Worm (Caenorhabditis elegans) whole organism, L3 larva: ENCODE measurements around the gene calu-1.

Experiments used
- R02D3.7 ChIP-seq: fragments of 150-350 bp; optimal IDR thresholded peaks from 2 replicates; lab custom pipeline; 2014; ENCODE audit warnings: missing biosample characterization, missing genetic modification characterization
- ZK546.5 ChIP-seq: sonication (generic microtip); optimal IDR thresholded peaks from 2 replicates; lab custom pipeline; 2017; ENCODE audit warnings: missing biosample characterization, missing genetic modification characterization
- ama-1 ChIP-seq: fragments of 150-350 bp; optimal IDR thresholded peaks from 2 replicates; lab custom pipeline; 2018
- ceh-16 ChIP-seq: sonication (generic microtip); optimal IDR thresholded peaks from 2 replicates; lab custom pipeline; 2017; ENCODE audit warnings: missing biosample characterization, missing genetic modification characterization
- ceh-82 ChIP-seq: fragments of 150-350 bp; optimal IDR thresholded peaks from 2 replicates; lab custom pipeline; 2014; ENCODE audit warnings: missing biosample characterization, missing genetic modification characterization
- ceh-9 ChIP-seq: sonication (generic microtip); optimal IDR thresholded peaks from 2 replicates; lab custom pipeline; 2018; ENCODE audit warnings: missing biosample characterization, missing genetic modification characterization
- egl-5 ChIP-seq: fragments of 150-350 bp; optimal IDR thresholded peaks from 2 replicates; lab custom pipeline; 2017; ENCODE audit warnings: missing biosample characterization, missing genetic modification reagents, missing genetic modification characterization, inconsistent platforms
- elt-1 ChIP-seq: fragments of 150-350 bp; optimal IDR thresholded peaks from 2 replicates; lab custom pipeline; 2014; ENCODE audit warnings: missing biosample characterization, missing genetic modification characterization
- elt-2 ChIP-seq: sonication (generic microtip); optimal IDR thresholded peaks from 2 replicates; lab custom pipeline; 2016; ENCODE audit warnings: missing genetic modification reagents, mild to moderate bottlenecking, missing genetic modification characterization, missing compliant biosample characterization
- eor-1 ChIP-seq, 2 experiments: fragments of 150-350 bp; optimal IDR thresholded peaks; 2 replicates each; lab custom pipeline; 2014 to 2018; ENCODE audit warnings: missing biosample characterization in 2 of 2, missing genetic modification characterization in 2 of 2
- fkh-10 ChIP-seq: sonication (generic microtip); optimal IDR thresholded peaks from 2 replicates; lab custom pipeline; 2017; ENCODE audit warnings: missing biosample characterization, missing genetic modification reagents, missing genetic modification characterization
- fkh-2 ChIP-seq: fragments of 150-350 bp; optimal IDR thresholded peaks from 2 replicates; lab custom pipeline; 2014; ENCODE audit warnings: missing biosample characterization, missing genetic modification reagents, missing genetic modification characterization
- hmg-11 ChIP-seq: sonication (generic microtip); optimal IDR thresholded peaks from 2 replicates; lab custom pipeline; 2016; ENCODE audit warnings: missing genetic modification characterization, missing compliant biosample characterization
- jun-1 ChIP-seq: fragments of 150-350 bp; optimal IDR thresholded peaks from 2 replicates; lab custom pipeline; 2014; ENCODE audit warnings: missing biosample characterization, missing genetic modification reagents, missing genetic modification characterization
- lin-15B ChIP-seq: fragments of 150-350 bp; optimal IDR thresholded peaks from 2 replicates; lab custom pipeline; 2014; ENCODE audit warnings: missing biosample characterization, missing genetic modification characterization
- lin-39 ChIP-seq: fragments of 150-350 bp; optimal IDR thresholded peaks from 2 replicates; lab custom pipeline; 2018; ENCODE audit warnings: missing biosample characterization, missing genetic modification reagents, missing genetic modification characterization
- lsy-12 ChIP-seq: sonication (generic microtip); optimal IDR thresholded peaks from 2 replicates; lab custom pipeline; 2016; ENCODE audit warnings: mild to moderate bottlenecking, missing genetic modification characterization, missing compliant biosample characterization
- mdl-1 ChIP-seq: fragments of 150-350 bp; optimal IDR thresholded peaks from 2 replicates; lab custom pipeline; 2014; ENCODE audit warnings: missing biosample characterization, missing genetic modification characterization
- mml-1 ChIP-seq: fragments of 150-350 bp; sonication (generic microtip); optimal IDR thresholded peaks from 3 replicates; lab custom pipeline; 2014; ENCODE audit warnings: missing biosample characterization, missing genetic modification characterization
- nfya-1 ChIP-seq: sonication (generic microtip); optimal IDR thresholded peaks from 2 replicates; lab custom pipeline; 2017; ENCODE audit warnings: missing genetic modification characterization, mild to moderate bottlenecking, missing compliant biosample characterization, antibody characterized with exemption, moderate library complexity; ENCODE audit not compliant: insufficient read depth
- nhr-11 ChIP-seq: fragments of 150-350 bp; optimal IDR thresholded peaks from 2 replicates; lab custom pipeline; 2014; ENCODE audit warnings: missing biosample characterization, missing genetic modification characterization
- nhr-12 ChIP-seq: fragments of 150-350 bp; optimal IDR thresholded peaks from 2 replicates; lab custom pipeline; 2014; ENCODE audit warnings: missing biosample characterization, missing genetic modification characterization
- nhr-28 ChIP-seq: fragments of 150-350 bp; optimal IDR thresholded peaks from 2 replicates; lab custom pipeline; 2014; ENCODE audit warnings: missing biosample characterization, missing genetic modification characterization
- nhr-43 ChIP-seq: sonication (generic microtip); optimal IDR thresholded peaks from 2 replicates; lab custom pipeline; 2016; ENCODE audit warnings: mild to moderate bottlenecking, missing genetic modification characterization, missing compliant biosample characterization; ENCODE audit not compliant: poor library complexity, severe bottlenecking
- nhr-76 ChIP-seq: fragments of 150-350 bp; sonication (generic microtip); optimal IDR thresholded peaks from 5 replicates; lab custom pipeline; 2014; ENCODE audit warnings: missing biosample characterization, missing genetic modification characterization
- pha-4 ChIP-seq: fragments of 150-350 bp; optimal IDR thresholded peaks from 2 replicates; lab custom pipeline; 2014; ENCODE audit warnings: missing biosample characterization, missing genetic modification reagents, missing genetic modification characterization
- pqm-1 ChIP-seq: fragments of 150-350 bp; optimal IDR thresholded peaks from 2 replicates; lab custom pipeline; 2017; ENCODE audit warnings: missing biosample characterization, missing genetic modification characterization, inconsistent platforms
- snpc-4 ChIP-seq: fragments of 150-350 bp; optimal IDR thresholded peaks from 2 replicates; lab custom pipeline; 2014; ENCODE audit warnings: missing biosample characterization, missing genetic modification characterization
- unc-39 ChIP-seq: sonication (generic microtip); optimal IDR thresholded peaks from 4 replicates; lab custom pipeline; 2017; ENCODE audit warnings: missing biosample characterization, missing genetic modification characterization
- unc-62 ChIP-seq: fragments of 150-350 bp; sonication (generic microtip); optimal IDR thresholded peaks from 4 replicates; lab custom pipeline; 2014; ENCODE audit warnings: missing biosample characterization, missing genetic modification reagents, missing genetic modification characterization

Gene calu-1

DNA sequence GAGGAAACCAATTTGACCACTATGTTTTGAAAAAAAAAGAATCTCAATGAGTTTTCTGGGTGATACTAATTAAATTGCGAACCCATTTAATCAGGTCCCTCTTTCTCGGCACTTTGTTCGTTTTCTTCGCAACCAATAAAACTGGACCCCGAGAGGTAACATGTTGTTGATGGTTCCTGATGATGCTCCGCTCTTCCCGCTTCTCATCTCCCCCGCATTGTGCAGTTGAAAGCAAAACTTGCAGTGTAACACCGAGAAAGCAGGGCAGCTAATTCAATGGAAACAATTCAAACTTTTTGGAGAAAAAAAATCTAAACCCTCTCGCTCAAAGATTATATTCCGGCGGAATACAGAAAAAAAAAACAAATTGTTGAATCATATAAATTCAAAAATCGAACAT, 11.3 kb downstream of the calu-1 start:
- no peak for TF ChIP-seq hmg-11
- TF ChIP-seq egl-5 (tag; lab: Kevin White, UChicago), result peak; percentile 56
- TF ChIP-seq snpc-4 (tag; lab: Kevin White, UChicago), result no peak
- peak; percentile 4 for TF ChIP-seq nfya-1 (tag; lab: Kevin White, UChicago)

DNA sequence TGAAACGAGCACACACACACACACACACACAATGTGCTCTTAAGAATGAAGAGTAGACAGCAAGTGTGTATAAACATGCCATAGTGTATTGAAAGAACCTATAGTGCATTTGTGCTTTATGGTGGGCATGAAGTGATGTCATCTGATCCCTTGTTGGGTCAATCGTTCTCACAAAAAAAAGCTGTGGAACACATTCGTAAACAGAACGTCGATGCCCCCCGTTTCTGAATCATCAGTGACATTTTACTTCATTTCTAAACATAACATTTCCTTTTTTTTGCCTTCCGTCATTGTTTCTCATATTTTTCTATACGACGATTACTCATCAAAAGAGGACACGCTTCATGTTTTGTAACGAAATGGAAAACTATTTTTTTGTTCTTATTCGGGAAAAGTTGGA, 11.7 kb downstream of the calu-1 start:
- TF ChIP-seq pha-4 (peak; percentile 54), ceh-9 (tag; lab: Kevin White, UChicago) (no peak)

DNA sequence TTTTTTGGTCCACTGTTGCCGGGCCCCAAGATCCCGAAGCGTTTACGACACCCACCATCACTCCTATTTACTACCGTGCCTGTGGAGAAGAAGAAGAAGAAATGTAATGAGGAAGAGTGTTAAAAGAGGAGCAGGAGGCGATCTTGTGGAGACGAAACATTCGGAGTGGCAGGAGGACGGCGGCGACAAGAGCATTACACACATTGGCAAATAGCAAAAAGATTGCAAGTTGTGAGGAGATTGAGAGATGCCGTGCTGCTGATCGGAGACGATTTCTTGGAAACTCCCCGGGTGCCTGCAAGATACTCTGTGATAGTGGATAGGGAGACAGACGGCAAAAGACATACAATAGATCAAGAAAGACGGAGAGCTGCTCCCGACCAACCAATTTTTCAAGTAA, 13.5 kb downstream of the calu-1 start, which contains the start of gene M03F4.4:
Gene M03F4.4 (minus strand): TSS at position 160 of the 400 bp plus-strand sequence.
- TF ChIP-seq nhr-11 (tag; lab: Kevin White, UChicago) (peak; percentile 7), nhr-43 (tag; lab: Kevin White, UChicago) (no peak), ceh-82 (tag; lab: Kevin White, UChicago) (no peak), pha-4 (peak; percentile 20), nfya-1 (tag; lab: Kevin White, UChicago) (peak; percentile 23), lin-39 (peak; percentile 8), egl-5 (tag; lab: Kevin White, UChicago) (peak; percentile 45)

DNA sequence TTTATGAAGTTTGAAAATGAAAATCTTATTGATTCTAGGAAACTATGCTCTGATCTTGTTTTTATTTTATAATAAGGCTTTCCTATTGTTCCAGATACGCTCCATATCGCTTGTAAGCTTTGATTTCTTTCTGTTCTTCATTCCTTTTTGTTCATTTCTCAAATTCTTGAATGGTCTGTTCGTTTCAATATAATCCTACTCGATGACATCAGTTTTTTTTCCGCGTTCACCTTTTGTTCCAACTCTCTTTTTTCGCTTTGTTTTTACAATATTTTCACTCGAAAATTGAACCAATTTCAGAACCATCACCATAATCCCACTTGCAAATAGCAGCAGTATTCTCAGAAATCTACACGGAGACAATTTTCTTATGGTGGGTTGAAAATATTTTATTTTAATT, 23.0 kb downstream of the calu-1 start, which contains the start of gene tyra-3:
Gene tyra-3 (plus strand): TSS at position 301 of the 400 bp plus-strand sequence.
- no peak for TF ChIP-seq egl-5 (tag; lab: Kevin White, UChicago)
- no peak for TF ChIP-seq fkh-10
- TF ChIP-seq mml-1, result no peak
- TF ChIP-seq nhr-28 (tag; lab: Kevin White, UChicago), result no peak
- no peak for TF ChIP-seq ama-1 (lab: Kevin White, UChicago)
- no peak for TF ChIP-seq nfya-1 (tag; lab: Kevin White, UChicago)

DNA sequence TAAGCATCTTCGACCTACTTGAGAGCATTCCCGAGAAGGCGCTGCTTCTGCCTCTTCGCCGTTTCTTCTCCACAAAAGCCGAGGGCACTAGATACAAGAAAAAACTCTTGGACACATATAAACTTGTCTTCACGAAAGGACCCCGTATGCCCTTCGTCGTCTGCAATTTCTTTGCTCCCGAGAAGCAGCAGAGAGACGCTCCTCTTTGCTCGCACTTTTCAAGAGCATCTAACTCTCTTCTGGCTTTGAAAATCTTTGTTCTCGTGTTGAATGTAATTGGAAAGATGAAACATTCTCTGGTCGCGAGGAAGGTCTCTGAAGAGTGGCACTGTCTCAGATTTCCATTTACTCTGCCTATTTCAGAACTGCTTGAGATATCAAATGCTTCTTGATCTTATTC, 31.7 kb downstream of the calu-1 start:
- TF ChIP-seq fkh-10, result peak; percentile 54
- no peak for TF ChIP-seq lin-15B (tag; lab: Kevin White, UChicago)
- no peak for TF ChIP-seq nhr-43 (tag; lab: Kevin White, UChicago)

DNA sequence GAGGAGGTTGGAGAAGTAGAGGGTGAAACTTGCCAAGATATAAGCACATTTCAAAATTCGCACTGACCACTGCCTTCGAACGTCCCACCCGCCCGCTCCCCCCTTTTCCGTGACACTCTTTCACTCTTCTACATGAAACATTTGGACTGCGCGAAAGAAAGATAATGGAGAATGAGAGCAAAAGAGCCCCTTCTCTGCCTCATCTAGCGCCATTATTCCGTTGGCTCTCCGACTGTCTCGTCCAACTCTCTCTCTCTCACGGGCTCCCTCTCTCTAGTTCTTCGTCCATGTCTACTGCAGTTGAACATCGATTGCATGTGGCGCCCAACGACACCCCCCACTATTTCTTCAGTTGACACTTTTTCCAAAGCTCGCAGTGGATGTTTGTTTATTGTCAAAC, 37.7 kb downstream of the calu-1 start:
- TF ChIP-seq unc-62 (GFP tag; lab: Kevin White, UChicago), result no peak
- TF ChIP-seq nfya-1 (tag; lab: Kevin White, UChicago), result peak; percentile 49
- TF ChIP-seq lin-39, result peak; percentile 86
- no peak for TF ChIP-seq mdl-1
- no peak for TF ChIP-seq elt-2 (tag; lab: Kevin White, UChicago)
- no peak for TF ChIP-seq R02D3.7 (tag; lab: Kevin White, UChicago)
- TF ChIP-seq elt-1 (tag; lab: Kevin White, UChicago), result no peak
- TF ChIP-seq fkh-2 (tag; lab: Kevin White, UChicago), result no peak
- no peak for TF ChIP-seq pqm-1 (tag; lab: Kevin White, UChicago)
- peak; percentile 52 for TF ChIP-seq hmg-11
- no peak for TF ChIP-seq nhr-12 (tag; lab: Kevin White, UChicago)

DNA sequence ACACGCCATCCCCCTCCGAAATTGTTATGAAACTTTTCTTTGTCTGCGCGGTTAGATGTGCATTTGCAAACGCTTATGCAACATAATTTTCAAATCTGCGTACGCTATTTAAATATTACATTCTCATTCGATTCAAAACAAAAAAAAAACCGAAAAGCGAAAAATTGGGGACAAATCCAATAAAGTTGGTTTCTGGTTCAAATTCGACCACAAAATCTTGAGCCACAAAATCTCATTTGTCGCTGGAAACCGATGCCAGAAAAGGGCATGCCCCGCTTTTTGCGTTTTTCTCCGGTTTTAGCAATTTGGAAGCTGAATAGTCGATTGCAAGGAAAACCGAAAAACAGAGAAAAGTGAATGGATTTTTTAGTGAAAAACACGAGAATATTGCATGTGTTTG, 38.7 kb downstream of the calu-1 start:
- no peak for TF ChIP-seq ZK546.5 (tag; lab: Kevin White, UChicago)
- TF ChIP-seq lsy-12 (tag; lab: Kevin White, UChicago), result no peak
- TF ChIP-seq unc-39, result no peak
- no peak for TF ChIP-seq fkh-2 (tag; lab: Kevin White, UChicago)
- no peak for TF ChIP-seq ceh-16 (tag; lab: Kevin White, UChicago)
- no peak for TF ChIP-seq nhr-12 (tag; lab: Kevin White, UChicago)
- TF ChIP-seq nfya-1 (tag; lab: Kevin White, UChicago), result no peak
- no peak for TF ChIP-seq nhr-76
- no peak for TF ChIP-seq eor-1 (tag; optimal IDR thresholded peaks at IDR 0.05; lab: Kevin White, UChicago)
- TF ChIP-seq lin-39, result no peak
- TF ChIP-seq ama-1 (lab: Kevin White, UChicago), result no peak
- TF ChIP-seq jun-1, result no peak
- TF ChIP-seq ceh-82 (tag; lab: Kevin White, UChicago), result no peak
